Worm (Caenorhabditis elegans): ENCODE results near the gene F42C5.3.
A peak's percentile ranks its signal among the peaks of the same experiment; 100 is the strongest.

F42C5.3 gene

DNA sequence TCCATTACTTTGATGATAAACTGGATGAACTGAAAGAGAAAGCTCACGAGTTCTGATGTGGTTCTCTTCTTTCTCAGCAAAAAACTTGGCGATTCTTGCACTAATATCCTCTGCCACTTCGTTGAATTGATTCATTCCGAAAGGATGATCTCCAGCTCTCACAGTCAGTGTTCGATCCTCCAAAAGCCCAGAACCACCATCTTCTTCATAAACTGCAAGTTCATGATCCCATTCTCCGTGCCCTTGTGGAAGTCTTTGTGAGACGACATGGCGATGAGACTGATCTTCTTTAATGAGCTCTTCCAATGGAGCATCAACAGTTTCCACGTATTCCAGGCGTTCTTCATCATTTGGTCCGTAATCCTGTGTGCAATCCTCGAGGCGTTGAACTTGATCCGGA is 37.5 kb upstream of the F42C5.3 start:
- TF ChIP-seq unc-30 (tag; optimal IDR thresholded peaks at IDR 0.05): no peak
- no peak for TF ChIP-seq nhr-84 (tag; optimal IDR thresholded peaks at IDR 0.05)
- TF ChIP-seq mep-1 (tag; optimal IDR thresholded peaks at IDR 0.05): no peak
- TF ChIP-seq fkh-8 (tag; optimal IDR thresholded peaks at IDR 0.05): no peak
- no peak for TF ChIP-seq hlh-17 (GFP tag; optimal IDR thresholded peaks at IDR 0.05; ENCODE audit: borderline replicate concordance)
- TF ChIP-seq snu-23 (GFP tag; optimal IDR thresholded peaks at IDR 0.05): no peak

DNA sequence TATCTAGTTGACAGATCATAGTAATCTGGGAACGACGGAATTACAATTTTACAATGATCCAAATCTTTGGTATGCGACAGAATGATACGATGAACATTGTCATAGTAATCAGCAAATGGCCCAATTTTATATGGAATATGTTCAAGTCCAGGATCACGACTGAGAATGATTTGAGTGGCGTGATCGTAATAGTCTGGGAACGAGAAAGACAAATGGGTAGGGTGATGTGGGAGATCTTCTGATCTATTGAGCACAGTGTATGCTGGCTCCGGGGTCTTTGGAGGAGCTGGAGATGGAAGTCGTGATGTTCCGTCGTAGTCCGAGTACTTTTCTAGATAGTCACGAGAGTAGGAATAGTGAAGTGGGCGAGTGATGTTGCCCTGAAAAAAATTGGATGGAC is 36.5 kb upstream of the F42C5.3 start:
- TF ChIP-seq efl-1 (optimal IDR thresholded peaks at IDR 0.05): no peak
- peak in 1 of 2 experiments; percentile 54 for TF ChIP-seq efl-1 (GFP tag; optimal IDR thresholded peaks at IDR 0.05 in 1 of 2)
- no peak for TF ChIP-seq elt-3 (tag; optimal IDR thresholded peaks at IDR 0.05)

- TF ChIP-seq nhr-11 (tag; optimal IDR thresholded peaks at IDR 0.05) (no peak), irx-1 (tag; optimal IDR thresholded peaks at IDR 0.05) (no peak), skn-1 (tag; optimal IDR thresholded peaks at IDR 0.05) (no peak), alr-1 (tag; optimal IDR thresholded peaks at IDR 0.05; ENCODE audit: borderline replicate concordance) (no peak), efl-1 (optimal IDR thresholded peaks at IDR 0.05) (no peak), efl-1 (GFP tag; optimal IDR thresholded peaks at IDR 0.05 in 1 of 2) (peak in 1 of 2 experiments; percentile 22)
Measured at ce11 chrIV:7320688-7321087, 33.3 kb upstream of the F42C5.3 start.

DNA sequence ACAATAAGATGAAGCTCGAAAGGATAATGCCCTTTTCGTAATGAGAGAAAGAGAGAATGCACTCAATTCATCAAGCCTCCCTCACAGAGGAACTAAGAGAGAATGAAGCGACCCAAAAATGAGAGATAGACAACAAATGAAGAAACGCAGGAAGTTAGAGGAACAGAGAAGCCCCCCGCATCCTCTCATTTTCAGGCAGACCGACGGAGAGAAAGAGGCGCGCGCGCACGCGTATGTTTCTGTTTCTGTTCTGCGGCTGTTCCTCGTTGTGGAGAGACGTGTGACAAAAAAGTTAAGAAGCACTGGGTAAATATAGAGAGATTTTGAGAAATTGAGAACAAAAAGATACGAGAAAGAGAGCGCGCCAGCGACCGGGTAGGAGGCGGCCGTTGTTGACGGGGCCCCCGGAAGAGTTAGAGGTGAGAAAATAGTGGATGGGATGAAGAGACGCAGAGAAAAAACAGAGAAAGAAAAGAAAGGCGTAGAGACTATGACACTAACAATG is 32.6 kb upstream of the F42C5.3 start:
- TF ChIP-seq fkh-4 (tag; optimal IDR thresholded peaks at IDR 0.05; ENCODE audit: borderline replicate concordance) (peak; percentile 54), zag-1 (tag; optimal IDR thresholded peaks at IDR 0.05) (no peak), fkh-8 (tag; optimal IDR thresholded peaks at IDR 0.05) (peak; percentile 88), pag-3 (tag; optimal IDR thresholded peaks at IDR 0.05; ENCODE audit: borderline replicate concordance, insufficient read depth) (peak; percentile 3), C16A3.4 (tag; optimal IDR thresholded peaks at IDR 0.05) (peak; percentile 44), skn-1 (tag; optimal IDR thresholded peaks at IDR 0.05) (peak; percentile 69), C34B4.2 (tag; optimal IDR thresholded peaks at IDR 0.05) (no peak), fos-1 (tag; optimal IDR thresholded peaks at IDR 0.05) (peak; percentile 15), unc-86 (tag; optimal IDR thresholded peaks at IDR 0.05) (peak; percentile 85), unc-130 (tag; optimal IDR thresholded peaks at IDR 0.05) (peak; percentile 69), ceh-82 (tag; optimal IDR thresholded peaks at IDR 0.05) (peak; percentile 48 to 82 (median 62)), lin-15B (tag; optimal IDR thresholded peaks at IDR 0.05) (no peak), sup-37 (GFP tag; optimal IDR thresholded peaks at IDR 0.05) (peak; percentile 68), zip-4 (GFP tag; optimal IDR thresholded peaks at IDR 0.05) (no peak), nhr-11 (tag; optimal IDR thresholded peaks at IDR 0.05) (peak; percentile 71), lsy-2 (tag; optimal IDR thresholded peaks at IDR 0.05) (peak; percentile 75 to 78), mep-1 (tag; optimal IDR thresholded peaks at IDR 0.05) (peak; percentile 82), unc-30 (tag; optimal IDR thresholded peaks at IDR 0.05) (no peak), nhr-47 (tag; optimal IDR thresholded peaks at IDR 0.05) (peak; percentile 85), aha-1 (tag; optimal IDR thresholded peaks at IDR 0.05) (peak; percentile 32), swsn-7 (tag; optimal IDR thresholded peaks at IDR 0.05) (peak; percentile 87), mef-2 (tag; optimal IDR thresholded peaks at IDR 0.05) (peak; percentile 16), lir-3 (tag; optimal IDR thresholded peaks at IDR 0.05; ENCODE audit: poor library complexity) (peak; percentile 26), nhr-84 (tag; optimal IDR thresholded peaks at IDR 0.05) (no peak), ets-5 (GFP tag; IDR thresholded peaks at IDR 0.05) (no peak), pax-3 (tag; optimal IDR thresholded peaks at IDR 0.05) (no peak), snpc-4 (tag; optimal IDR thresholded peaks at IDR 0.05) (peak; percentile 81), ama-1 (optimal IDR thresholded peaks at IDR 0.05) (no peak), tlp-1 (tag; optimal IDR thresholded peaks at IDR 0.05) (no peak), dsc-1 (tag; optimal IDR thresholded peaks at IDR 0.05) (peak; percentile 88), mdl-1 (tag; optimal IDR thresholded peaks at IDR 0.05) (peak in 1 of 2 experiments; percentile 91), fkh-10 (GFP tag; optimal IDR thresholded peaks at IDR 0.05) (peak; percentile 49), hlh-4 (tag; optimal IDR thresholded peaks at IDR 0.05) (no peak), lin-39 (tag; optimal IDR thresholded peaks at IDR 0.05) (peak; percentile 47), elt-3 (tag; optimal IDR thresholded peaks at IDR 0.05) (peak in 2 of 6 experiments; percentile 30 to 61), rnt-1 (tag; optimal IDR thresholded peaks at IDR 0.05) (peak; percentile 67), snu-23 (GFP tag; optimal IDR thresholded peaks at IDR 0.05) (peak; percentile 92), ztf-11 (tag; optimal IDR thresholded peaks at IDR 0.05) (peak in 1 of 2 experiments; percentile 53), unc-98 (GFP tag; IDR thresholded peaks at IDR 0.05) (no peak), pqm-1 (tag; optimal IDR thresholded peaks at IDR 0.05) (no peak), ceh-90 (tag; optimal IDR thresholded peaks at IDR 0.05) (no peak)

Data from whole organism, L1 larva.